Fruit fly (Drosophila melanogaster): ENCODE data around the gene CG16820.

DNA sequence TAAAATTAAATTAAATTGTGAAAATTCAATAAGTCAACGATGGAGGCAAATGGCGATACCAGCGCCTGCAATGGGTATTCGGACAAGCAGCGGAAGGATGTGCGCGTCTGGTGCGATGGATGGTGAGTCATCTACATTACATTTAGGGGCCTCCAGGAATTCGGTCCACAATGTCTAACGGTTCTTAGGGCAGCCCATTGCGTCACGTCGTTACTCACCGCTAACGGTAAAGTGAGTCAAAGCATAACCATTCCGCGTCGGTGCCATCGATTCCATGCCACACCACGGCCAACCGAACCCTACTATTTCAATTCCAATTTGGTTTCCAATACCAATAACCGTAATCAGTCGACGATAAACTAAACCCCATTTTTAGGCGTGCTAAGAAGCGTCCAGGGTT, 41.9 kb upstream of the CG16820 start:
- no peak for TF ChIP-seq Jarid2 (GFP tag; optimal IDR thresholded peaks at IDR 0.05)
- no peak for TF ChIP-seq CG15073 (GFP tag; optimal IDR thresholded peaks at IDR 0.05)
- TF ChIP-seq CG32772 (GFP tag; IDR thresholded peaks at IDR 0.05), result no peak
- no peak for TF ChIP-seq Gug (GFP tag; IDR thresholded peaks at IDR 0.05)
- TF ChIP-seq Neu2 (GFP tag; optimal IDR thresholded peaks at IDR 0.05; ENCODE audit: borderline replicate concordance), result no peak
- TF ChIP-seq insv (GFP tag; optimal IDR thresholded peaks at IDR 0.05), result no peak
- TF ChIP-seq Vsx1 (GFP tag; optimal IDR thresholded peaks at IDR 0.05), result no peak
- TF ChIP-seq CG8359 (GFP tag; optimal IDR thresholded peaks at IDR 0.05; ENCODE audit: borderline replicate concordance), result no peak
- no peak for TF ChIP-seq fu2 (GFP tag; optimal IDR thresholded peaks at IDR 0.05)
- TF ChIP-seq HLHmδ (GFP tag; optimal IDR thresholded peaks at IDR 0.05), result no peak
- TF ChIP-seq CG43689 (GFP tag; IDR thresholded peaks at IDR 0.05), result no peak
- no peak for TF ChIP-seq ato (GFP tag; IDR thresholded peaks at IDR 0.05; ENCODE audit: partially characterized antibody)
- TF ChIP-seq CG8281 (tag; optimal IDR thresholded peaks at IDR 0.05), result no peak

Measured in whole organism, embryonic.